Fruit fly (Drosophila melanogaster) whole organism, pupa: Measurements from ENCODE around the gene CG12951.

ENCODE experiments used
- CG10348 ChIP-seq: fragments of 200-800 bp; sonication (Bioruptor generic); IDR thresholded peaks from 2 replicates; pipeline ENCODE4 v1.3.6; 2022; ENCODE audit warnings: missing biosample characterization, missing genetic modification characterization
- CG12605 ChIP-seq: fragments of 200-800 bp; sonication (Bioruptor generic); IDR thresholded peaks from 2 replicates; pipeline ENCODE4 v1.3.6; 2022; ENCODE audit warnings: missing biosample characterization, missing genetic modification characterization
- CG13204 ChIP-seq: fragments of 200-800 bp; sonication (Bioruptor generic); optimal IDR thresholded peaks from 2 replicates; lab custom pipeline; 2018; ENCODE audit warnings: missing biosample characterization, mild to moderate bottlenecking, missing genetic modification characterization, moderate library complexity
- CG14655 ChIP-seq: fragments of 200-800 bp; sonication (Bioruptor generic); optimal IDR thresholded peaks from 3 replicates; lab custom pipeline; 2017; ENCODE audit warnings: mild to moderate bottlenecking, missing biosample characterization, missing genetic modification reagents, missing genetic modification characterization
- CG15710 ChIP-seq: fragments of 200-800 bp; sonication (Bioruptor generic); optimal IDR thresholded peaks from 2 replicates; lab custom pipeline; 2018; ENCODE audit warnings: missing biosample characterization, mild to moderate bottlenecking, missing genetic modification characterization, moderate library complexity
- CG17806 ChIP-seq: fragments of 200-800 bp; sonication (Bioruptor generic); optimal IDR thresholded peaks from 2 replicates; lab custom pipeline; 2018; ENCODE audit warnings: missing biosample characterization, mild to moderate bottlenecking, missing genetic modification characterization, moderate library complexity
- CG32121 ChIP-seq: fragments of 200-800 bp; sonication (Bioruptor generic); IDR thresholded peaks from 2 replicates; pipeline ENCODE4 v1.3.6; 2022; ENCODE audit warnings: missing biosample characterization, missing genetic modification characterization
- CG34367 ChIP-seq: fragments of 200-800 bp; sonication (Bioruptor generic); optimal IDR thresholded peaks from 2 replicates; lab custom pipeline; 2018; ENCODE audit warnings: missing biosample characterization, mild to moderate bottlenecking, missing genetic modification characterization
- CG4496 ChIP-seq: fragments of 200-800 bp; sonication (Bioruptor generic); IDR thresholded peaks from 3 replicates; pipeline ENCODE4 v1.3.6; 2022; ENCODE audit warnings: missing biosample characterization, missing genetic modification characterization
- CG8159 ChIP-seq: fragments of 200-800 bp; sonication (Bioruptor generic); optimal IDR thresholded peaks from 3 replicates; lab custom pipeline; 2018; ENCODE audit warnings: missing biosample characterization, mild to moderate bottlenecking, missing genetic modification characterization, moderate library complexity
- CG8301 ChIP-seq: fragments of 200-800 bp; sonication (Bioruptor generic); optimal IDR thresholded peaks from 2 replicates; lab custom pipeline; 2018; ENCODE audit warnings: missing biosample characterization, mild to moderate bottlenecking, missing genetic modification characterization
- CG9948 ChIP-seq: fragments of 200-800 bp; sonication (Bioruptor generic); optimal IDR thresholded peaks from 2 replicates; lab custom pipeline; 2018; ENCODE audit warnings: missing biosample characterization, mild to moderate bottlenecking, missing genetic modification characterization, moderate library complexity
- D1 ChIP-seq: fragments of 200-800 bp; sonication (Bioruptor generic); optimal IDR thresholded peaks from 2 replicates; lab custom pipeline; 2018; ENCODE audit warnings: missing biosample characterization, mild to moderate bottlenecking, missing genetic modification characterization, moderate library complexity
- EcR ChIP-seq: fragments of 200-800 bp; sonication (Bioruptor generic); optimal IDR thresholded peaks from 3 replicates; lab custom pipeline; 2019; ENCODE audit warnings: missing biosample characterization, missing genetic modification characterization, mild to moderate bottlenecking, moderate library complexity, missing genetic modification reagents
- Ets98B ChIP-seq: fragments of 200-800 bp; sonication (Bioruptor generic); IDR thresholded peaks from 2 replicates; pipeline ENCODE4 v1.3.6; 2022; ENCODE audit warnings: missing biosample characterization, missing genetic modification characterization
- Pif1A ChIP-seq: fragments of 200-800 bp; sonication (Bioruptor generic); optimal IDR thresholded peaks from 3 replicates; lab custom pipeline; 2016; ENCODE audit warnings: missing biosample characterization, missing genetic modification characterization
- Pif1B ChIP-seq: fragments of 200-800 bp; sonication (Bioruptor generic); optimal IDR thresholded peaks from 3 replicates; lab custom pipeline; 2016; ENCODE audit warnings: missing biosample characterization, missing genetic modification characterization
- Snoo ChIP-seq: fragments of 200-800 bp; sonication (Bioruptor generic); optimal IDR thresholded peaks from 3 replicates; lab custom pipeline; 2017; ENCODE audit warnings: missing biosample characterization, mild to moderate bottlenecking, missing genetic modification characterization, inconsistent platforms
- fd96Ca ChIP-seq: fragments of 200-800 bp; sonication (Bioruptor generic); IDR thresholded peaks from 3 replicates; pipeline ENCODE4 v1.3.6; 2022; ENCODE audit warnings: missing biosample characterization, missing genetic modification characterization
- gl ChIP-seq: fragments of 200-800 bp; sonication (Bioruptor generic); optimal IDR thresholded peaks from 2 replicates; lab custom pipeline; 2018; ENCODE audit warnings: missing biosample characterization, mild to moderate bottlenecking, missing genetic modification characterization
- rn ChIP-seq: fragments of 200-800 bp; sonication (Bioruptor generic); IDR thresholded peaks from 2 replicates; pipeline ENCODE4 v1.3.6; 2022; ENCODE audit warnings: missing biosample characterization, missing genetic modification characterization

Gene CG12951

DNA sequence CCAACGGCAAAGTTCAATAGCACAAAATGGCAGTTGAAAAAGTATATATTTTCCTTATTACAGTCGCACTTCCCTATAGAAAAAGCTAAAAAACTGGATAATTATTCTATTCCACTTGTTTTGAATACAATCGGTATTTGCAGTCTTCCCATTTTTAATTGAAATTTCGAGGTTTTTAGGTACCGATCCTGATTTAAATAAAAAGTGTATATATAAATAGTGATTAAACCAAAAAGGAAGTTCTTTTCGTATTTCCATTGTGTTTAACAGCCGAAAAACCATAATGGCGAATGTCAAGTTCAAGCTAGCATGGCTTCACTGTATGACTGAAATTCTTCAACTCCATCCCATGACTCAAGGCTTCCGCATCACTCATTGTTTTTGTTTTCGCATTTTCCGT lies 16.4 kb upstream of the CG12951 start:
- TF ChIP-seq CG14655 (GFP tag; lab: Kevin White, UChicago) (peak; percentile 61), Ets98B (0 out of 2 replicates have a peak, but pooled peaks have one; percentile 20), CG32121 (GFP tag; lab: Robert Waterston, UW) (peak; percentile 25; the same call in 1 of the 2 replicates), CG13204 (GFP tag; lab: Kevin White, UChicago) (no peak), Pif1B (peak; percentile 0), CG8159 (peak; percentile 41), CG34367 (tag; lab: Kevin White, UChicago) (peak; percentile 11), gl (no peak), CG17806 (tag; lab: Kevin White, UChicago) (peak; percentile 43), CG4496 (GFP tag; lab: Robert Waterston, UW) (no peak), D1 (tag; lab: Kevin White, UChicago) (no peak), CG15710 (tag; lab: Kevin White, UChicago) (peak; percentile 64), fd96Ca (GFP tag; lab: Robert Waterston, UW) (0 out of 3 replicates have a peak, but pooled peaks have one; percentile 10), CG9948 (tag; lab: Kevin White, UChicago) (peak; percentile 44), CG8301 (tag; lab: Kevin White, UChicago) (peak; percentile 21), EcR (GFP tag; lab: Kevin White, UChicago) (no peak), rn (GFP tag; lab: Robert Waterston, UW) (no peak), CG10348 (GFP tag; lab: Robert Waterston, UW) (no peak), CG12605 (GFP tag; lab: Robert Waterston, UW) (no peak), Snoo (tag; lab: Kevin White, UChicago) (peak; percentile 16), Pif1A (peak; percentile 0)
- TF ChIP-seq, all 21 proteins: peak for 13

DNA sequence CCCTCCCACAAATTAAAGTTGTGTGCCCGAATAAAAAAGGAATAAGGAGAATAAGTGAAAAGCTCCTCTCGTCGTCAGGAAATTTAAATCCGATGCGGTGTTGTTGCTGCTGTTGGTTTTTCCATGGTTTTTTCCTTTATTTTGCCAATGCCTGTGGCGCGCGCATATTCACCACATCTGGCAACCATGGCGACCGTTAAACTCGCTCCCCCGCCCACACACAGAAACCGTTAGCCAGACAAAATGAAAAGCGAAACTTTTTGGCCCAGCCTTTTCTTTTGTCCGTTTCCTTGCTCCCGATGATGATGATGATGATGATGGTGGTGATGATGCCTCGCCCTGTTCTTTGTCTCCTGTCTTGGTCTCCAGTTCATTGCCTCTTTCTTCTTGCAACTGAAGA lies 15.8 kb upstream of the CG12951 start:
- no peak for TF ChIP-seq D1 (tag; lab: Kevin White, UChicago)
- no peak for TF ChIP-seq Pif1A
- TF ChIP-seq CG4496 (GFP tag; lab: Robert Waterston, UW): peak; percentile 33; the same call in 1 of the 3 replicates
- peak; percentile 8 for TF ChIP-seq Snoo (tag; lab: Kevin White, UChicago)
- TF ChIP-seq CG8159: no peak
- TF ChIP-seq gl: no peak
- no peak for TF ChIP-seq CG14655 (GFP tag; lab: Kevin White, UChicago)
- no peak for TF ChIP-seq CG9948 (tag; lab: Kevin White, UChicago)
- peak; percentile 86 for TF ChIP-seq EcR (GFP tag; lab: Kevin White, UChicago)
- no peak for TF ChIP-seq CG12605 (GFP tag; lab: Robert Waterston, UW)
- TF ChIP-seq CG32121 (GFP tag; lab: Robert Waterston, UW): no peak
- TF ChIP-seq CG34367 (tag; lab: Kevin White, UChicago): no peak
- TF ChIP-seq CG13204 (GFP tag; lab: Kevin White, UChicago): no peak
- TF ChIP-seq CG17806 (tag; lab: Kevin White, UChicago): no peak
- TF ChIP-seq CG15710 (tag; lab: Kevin White, UChicago): no peak
- TF ChIP-seq CG10348 (GFP tag; lab: Robert Waterston, UW): no peak
- TF ChIP-seq fd96Ca (GFP tag; lab: Robert Waterston, UW): peak; percentile 20; the same call in 1 of the 3 replicates
- no peak for TF ChIP-seq Pif1B
- TF ChIP-seq CG8301 (tag; lab: Kevin White, UChicago): no peak

DNA sequence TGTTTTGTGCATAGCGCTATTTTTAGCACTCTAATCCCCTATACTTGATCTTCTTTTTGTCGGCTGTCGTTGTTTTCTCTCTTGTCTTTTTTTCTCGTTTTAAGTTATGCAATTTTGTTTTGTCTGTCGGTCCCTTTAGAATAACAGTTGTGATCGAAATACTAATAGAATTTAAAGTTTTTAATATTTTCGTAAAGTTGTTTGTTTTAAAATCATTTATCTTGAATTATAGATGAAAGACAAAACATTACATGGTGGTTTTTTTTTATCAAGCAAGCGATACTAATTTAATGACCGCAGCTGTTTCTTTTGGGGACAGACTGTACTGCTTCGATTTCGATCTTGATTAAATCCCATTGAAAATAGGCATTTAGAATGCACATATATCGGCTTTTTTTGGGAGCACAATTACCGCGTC lies 14.7 kb upstream of the CG12951 start:
- TF ChIP-seq Pif1B (no peak), CG4496 (GFP tag; lab: Robert Waterston, UW) (peak; percentile 7; the same call in 1 of the 3 replicates), CG32121 (GFP tag; lab: Robert Waterston, UW) (no peak), CG12605 (GFP tag; lab: Robert Waterston, UW) (0 out of 2 replicates have a peak, but pooled peaks have one; percentile 10), D1 (tag; lab: Kevin White, UChicago) (no peak), CG15710 (tag; lab: Kevin White, UChicago) (no peak), CG8159 (no peak), CG14655 (GFP tag; lab: Kevin White, UChicago) (peak; percentile 42), CG9948 (tag; lab: Kevin White, UChicago) (no peak), fd96Ca (GFP tag; lab: Robert Waterston, UW) (0 out of 3 replicates have a peak, but pooled peaks have one; percentile 5), CG17806 (tag; lab: Kevin White, UChicago) (no peak), gl (no peak), CG8301 (tag; lab: Kevin White, UChicago) (peak; percentile 21), Pif1A (peak; percentile 25)

DNA sequence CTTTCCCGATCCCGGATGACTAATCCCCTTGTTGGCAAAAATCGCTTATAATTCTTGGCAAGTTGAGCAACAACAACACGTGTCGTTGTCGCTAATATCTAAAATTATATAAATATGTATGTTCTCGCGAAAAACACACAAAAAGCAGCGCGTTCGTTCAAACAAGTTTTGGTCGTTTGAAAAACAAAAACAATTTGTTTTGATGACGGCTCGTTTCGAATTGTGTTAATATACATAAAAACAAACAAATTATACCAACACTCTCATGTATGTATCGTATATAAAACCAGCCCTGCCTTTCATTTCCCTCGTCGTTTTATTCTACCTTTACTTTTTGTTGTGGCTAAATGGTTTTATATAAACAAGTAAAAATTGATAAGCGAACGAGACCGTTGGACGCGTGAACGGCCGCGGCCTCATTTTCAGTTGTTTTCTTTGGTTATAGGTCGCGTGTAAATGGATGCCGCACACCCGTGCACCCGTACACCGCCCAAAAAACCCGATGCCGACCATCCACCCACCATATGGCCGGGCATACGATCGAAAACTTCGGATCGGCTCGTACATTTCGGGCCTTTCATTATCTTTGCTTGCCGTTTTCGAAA lies 14.2 kb upstream of the CG12951 start:
- TF ChIP-seq CG13204 (GFP tag; lab: Kevin White, UChicago) (no peak), CG12605 (GFP tag; lab: Robert Waterston, UW) (no peak), Pif1A (no peak), fd96Ca (GFP tag; lab: Robert Waterston, UW) (peak; percentile 19; the same call in 1 of the 3 replicates), Pif1B (no peak), CG4496 (GFP tag; lab: Robert Waterston, UW) (peak; percentile 21; the same call in 1 of the 3 replicates), D1 (tag; lab: Kevin White, UChicago) (no peak), Snoo (tag; lab: Kevin White, UChicago) (no peak), CG8301 (tag; lab: Kevin White, UChicago) (no peak), gl (no peak), EcR (GFP tag; lab: Kevin White, UChicago) (peak; percentile 59), CG14655 (GFP tag; lab: Kevin White, UChicago) (no peak), CG15710 (tag; lab: Kevin White, UChicago) (no peak), CG32121 (GFP tag; lab: Robert Waterston, UW) (peak; percentile 40; the same call in 1 of the 2 replicates), CG10348 (GFP tag; lab: Robert Waterston, UW) (no peak)

DNA sequence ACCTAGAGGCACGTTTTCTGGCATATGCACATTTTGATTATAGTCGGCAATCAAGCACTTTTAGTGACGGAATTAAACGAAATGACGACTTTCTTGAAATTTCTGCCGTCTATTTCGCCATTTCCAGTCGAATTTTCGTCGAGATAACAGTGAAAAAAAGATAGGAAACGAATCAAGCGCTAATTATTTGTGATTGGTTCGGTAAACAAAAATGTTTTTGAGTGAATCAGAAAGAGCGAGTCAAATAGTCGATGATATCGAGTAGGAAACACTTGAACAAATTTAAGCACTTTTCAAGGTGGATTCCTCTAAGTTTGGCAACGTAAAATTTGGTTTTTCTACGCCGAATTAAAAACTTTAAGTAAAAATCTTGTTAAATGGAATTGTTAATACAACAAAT lies 13.5 kb upstream of the CG12951 start:
- TF ChIP-seq Pif1A: no peak
- TF ChIP-seq Pif1B: no peak
- TF ChIP-seq CG13204 (GFP tag; lab: Kevin White, UChicago): no peak
- no peak for TF ChIP-seq CG12605 (GFP tag; lab: Robert Waterston, UW)
- no peak for TF ChIP-seq CG32121 (GFP tag; lab: Robert Waterston, UW)
- no peak for TF ChIP-seq gl
- TF ChIP-seq CG8301 (tag; lab: Kevin White, UChicago): no peak
